Fruit fly (Drosophila melanogaster): ENCODE data around the gene Os-C.

The Os-C gene

dm6 chr3R:7978379-7979009 lies at the start of gene Os-C, which contains the start of gene CD98hc:
Os-C (plus strand) TSS chr3R:7978959.
CD98hc (minus strand) TSS chr3R:7978428.
- no peak for TF ChIP-seq CTCF (optimal IDR thresholded peaks at IDR 0.05)
- no peak for TF ChIP-seq CG8478 (optimal IDR thresholded peaks at IDR 0.05)

DNA sequence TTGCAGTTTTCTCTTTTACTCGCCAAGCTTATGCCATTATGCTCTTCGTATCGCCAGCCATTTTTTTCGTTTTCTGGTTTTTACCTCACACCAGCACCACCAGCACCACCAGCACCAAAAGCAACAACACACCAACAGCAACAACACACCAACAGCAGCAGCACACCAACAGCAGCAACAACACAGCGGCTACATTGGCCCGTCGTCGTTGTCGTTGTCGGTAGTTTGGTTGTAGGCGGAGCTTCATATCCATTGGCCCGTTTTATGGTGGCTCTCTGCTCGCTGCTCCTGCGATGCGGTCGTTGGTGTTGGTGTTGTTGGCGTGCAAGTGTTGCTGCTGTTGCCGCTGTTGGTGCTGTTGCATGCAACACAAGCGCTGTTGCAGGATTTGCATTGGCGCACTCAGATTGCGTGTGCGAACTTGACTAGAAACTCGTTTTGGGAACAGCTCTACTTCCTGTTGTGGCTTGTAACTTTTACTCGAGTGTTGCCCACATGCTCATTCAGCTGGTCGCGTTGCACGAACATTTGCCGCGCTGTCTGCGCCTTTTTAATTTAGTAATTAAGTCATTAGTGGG lies 41.9 kb upstream of the Os-C start:
- TF ChIP-seq CTCF (optimal IDR thresholded peaks at IDR 0.05), result peak in 1 of 2 experiments; percentile 14
- no peak for TF ChIP-seq CG8478 (optimal IDR thresholded peaks at IDR 0.05)

DNA sequence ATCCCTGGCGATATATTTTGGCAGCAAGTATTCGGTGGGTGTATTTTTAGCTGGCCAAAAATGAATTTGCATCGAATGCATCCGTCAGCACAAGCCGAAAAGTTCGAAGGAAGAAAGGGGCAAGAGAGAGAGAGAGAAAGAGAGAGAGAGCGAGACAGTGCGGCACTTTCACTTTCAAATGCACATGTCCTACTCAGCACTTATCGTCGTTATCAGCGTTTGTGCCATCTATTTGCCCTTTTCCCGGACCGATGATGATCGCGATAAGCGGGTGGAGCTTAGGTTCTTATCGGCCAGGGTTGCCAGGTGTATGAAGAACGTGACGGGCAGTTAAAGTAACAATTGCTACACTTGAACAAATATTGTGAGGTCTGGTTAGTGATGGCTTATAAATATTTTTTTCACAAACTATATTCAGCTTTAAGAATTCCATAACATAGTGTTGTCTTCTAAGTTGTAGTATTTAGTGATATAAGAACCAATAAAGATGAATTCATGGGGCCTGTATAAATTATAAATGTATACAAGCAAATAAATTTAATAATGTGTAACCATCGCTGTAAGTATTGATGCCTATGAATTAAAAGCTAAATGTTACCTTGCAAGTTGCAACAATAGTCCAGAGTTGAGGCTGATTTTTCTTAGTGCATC lies 33.9 kb upstream of the Os-C start:
- TF ChIP-seq CG8478 (optimal IDR thresholded peaks at IDR 0.05) (no peak), CTCF (optimal IDR thresholded peaks at IDR 0.05) (no peak)

dm6 chr3R:7947349-7947748 lies 31.4 kb upstream of the Os-C start:
- TF ChIP-seq CTCF (optimal IDR thresholded peaks at IDR 0.05), result no peak
- TF ChIP-seq CG8478 (optimal IDR thresholded peaks at IDR 0.05), result no peak

DNA sequence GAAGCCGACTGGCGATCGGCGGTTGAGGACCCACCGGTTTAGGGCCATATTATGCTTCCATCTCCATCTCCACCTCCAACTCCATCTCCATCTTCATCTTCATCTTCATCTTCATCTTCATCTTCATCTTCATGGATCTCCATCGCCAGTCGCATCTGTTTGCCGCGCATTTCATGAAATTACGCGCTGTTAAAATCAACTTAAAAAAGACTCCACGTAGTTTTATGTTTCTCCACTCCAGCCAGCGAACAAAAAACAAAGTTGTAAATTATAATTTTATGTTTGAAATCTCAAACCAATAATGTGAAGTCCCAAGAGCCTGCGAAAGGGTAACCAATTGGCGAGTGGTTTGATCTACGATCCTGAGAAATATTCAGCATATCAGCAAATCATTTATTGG lies 28.6 kb upstream of the Os-C start:
- no peak for TF ChIP-seq CTCF (optimal IDR thresholded peaks at IDR 0.05)
- TF ChIP-seq CG8478 (optimal IDR thresholded peaks at IDR 0.05), result no peak

dm6 chr3R:7953041-7953788 lies 25.5 kb upstream of the Os-C start:
- no peak for TF ChIP-seq CTCF (optimal IDR thresholded peaks at IDR 0.05)
- no peak for TF ChIP-seq CG8478 (optimal IDR thresholded peaks at IDR 0.05)

dm6 chr3R:7954477-7954876 lies 24.3 kb upstream of the Os-C start:
- no peak for TF ChIP-seq CTCF (optimal IDR thresholded peaks at IDR 0.05)
- TF ChIP-seq CG8478 (optimal IDR thresholded peaks at IDR 0.05), result no peak

- TF ChIP-seq CG8478 (optimal IDR thresholded peaks at IDR 0.05) (no peak), CTCF (optimal IDR thresholded peaks at IDR 0.05) (no peak)
Measured at dm6 chr3R:7957008-7957407, 21.8 kb upstream of the Os-C start.

DNA sequence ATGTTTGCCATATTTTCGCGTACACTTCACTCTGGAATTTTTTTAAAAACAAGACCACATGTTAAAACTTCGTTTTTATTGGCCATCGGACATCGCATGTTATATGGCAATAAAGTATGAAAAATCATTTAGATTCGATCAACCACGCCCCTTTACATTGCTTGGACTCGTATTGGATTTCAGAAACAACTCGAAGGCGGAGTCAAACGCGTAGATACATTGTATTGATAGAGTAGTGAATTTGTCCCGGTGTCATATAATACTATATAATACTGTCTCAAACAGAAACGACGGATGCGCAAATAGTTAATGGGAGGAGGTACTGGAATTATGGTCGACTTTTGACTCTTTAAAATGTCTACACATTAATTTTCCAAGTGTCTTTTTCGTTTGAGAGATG lies 17.4 kb upstream of the Os-C start:
- TF ChIP-seq CTCF (optimal IDR thresholded peaks at IDR 0.05), result no peak
- TF ChIP-seq CG8478 (optimal IDR thresholded peaks at IDR 0.05), result no peak

DNA sequence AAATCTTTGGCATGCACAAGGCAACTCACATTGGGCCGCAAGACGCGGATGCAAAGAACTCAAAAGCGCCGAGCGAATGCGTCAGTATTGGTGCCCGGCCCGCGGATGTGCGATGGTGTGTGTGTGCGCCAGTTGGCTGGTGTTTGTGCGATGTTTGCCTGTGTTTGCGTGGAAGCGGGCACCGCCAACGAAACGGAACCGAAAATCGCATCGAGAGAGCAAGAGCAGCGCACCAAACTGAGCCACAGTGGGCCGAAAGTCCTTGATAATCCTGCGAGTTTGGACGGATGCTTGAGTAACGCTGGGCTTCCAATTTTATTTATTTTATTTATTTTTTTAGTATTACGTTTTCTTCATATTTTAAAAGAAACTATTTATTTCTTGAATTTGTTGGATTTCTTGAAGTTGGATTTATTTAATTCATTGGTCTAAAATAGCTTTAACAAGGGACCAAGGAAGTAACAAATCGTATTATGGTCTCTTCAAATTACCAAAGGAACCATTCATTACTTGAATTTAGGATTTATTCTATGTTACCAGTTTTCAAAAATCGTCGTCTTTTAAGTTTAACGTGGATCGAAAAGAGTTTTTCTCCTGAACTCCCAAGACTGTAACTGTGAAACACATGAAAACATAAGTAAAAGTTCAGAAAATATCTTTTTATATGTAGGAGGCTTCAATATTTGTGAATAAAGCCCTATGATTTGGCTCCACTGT lies 15.8 kb upstream of the Os-C start:
- no peak for TF ChIP-seq CG8478 (optimal IDR thresholded peaks at IDR 0.05)
- no peak for TF ChIP-seq CTCF (optimal IDR thresholded peaks at IDR 0.05)

dm6 chr3R:7963495-7964132 lies 15.1 kb upstream of the Os-C start:
- no peak for TF ChIP-seq CG8478 (optimal IDR thresholded peaks at IDR 0.05)
- TF ChIP-seq CTCF (optimal IDR thresholded peaks at IDR 0.05), result no peak

DNA sequence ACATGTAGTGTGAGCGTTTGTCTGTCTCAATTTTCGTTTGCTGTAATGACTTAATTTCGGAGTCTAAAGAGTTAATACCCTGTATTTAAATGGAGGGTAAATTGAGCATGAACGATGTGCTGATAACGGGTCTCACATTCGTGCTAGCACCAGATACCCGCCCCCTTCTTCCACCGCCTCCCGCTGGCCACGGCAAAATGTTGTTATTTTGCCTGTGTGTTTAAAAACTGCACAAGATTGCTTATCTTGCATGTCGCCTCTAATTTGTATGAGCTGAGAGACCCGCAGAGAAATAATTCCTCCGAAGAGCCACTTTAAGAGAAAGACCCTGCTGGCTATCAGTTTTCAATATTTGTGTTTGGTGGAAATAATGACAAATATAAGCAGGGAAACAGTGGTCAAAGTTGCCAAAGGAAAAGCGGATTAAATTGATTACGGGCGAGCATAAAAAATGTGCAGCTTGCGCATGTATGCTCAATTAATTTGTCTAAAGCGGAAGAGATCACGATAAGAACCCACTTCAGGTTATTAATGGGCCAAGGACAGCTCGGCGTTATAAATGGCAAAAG lies 13.9 kb upstream of the Os-C start:
- TF ChIP-seq CG8478 (optimal IDR thresholded peaks at IDR 0.05) (no peak), CTCF (optimal IDR thresholded peaks at IDR 0.05) (no peak)

DNA sequence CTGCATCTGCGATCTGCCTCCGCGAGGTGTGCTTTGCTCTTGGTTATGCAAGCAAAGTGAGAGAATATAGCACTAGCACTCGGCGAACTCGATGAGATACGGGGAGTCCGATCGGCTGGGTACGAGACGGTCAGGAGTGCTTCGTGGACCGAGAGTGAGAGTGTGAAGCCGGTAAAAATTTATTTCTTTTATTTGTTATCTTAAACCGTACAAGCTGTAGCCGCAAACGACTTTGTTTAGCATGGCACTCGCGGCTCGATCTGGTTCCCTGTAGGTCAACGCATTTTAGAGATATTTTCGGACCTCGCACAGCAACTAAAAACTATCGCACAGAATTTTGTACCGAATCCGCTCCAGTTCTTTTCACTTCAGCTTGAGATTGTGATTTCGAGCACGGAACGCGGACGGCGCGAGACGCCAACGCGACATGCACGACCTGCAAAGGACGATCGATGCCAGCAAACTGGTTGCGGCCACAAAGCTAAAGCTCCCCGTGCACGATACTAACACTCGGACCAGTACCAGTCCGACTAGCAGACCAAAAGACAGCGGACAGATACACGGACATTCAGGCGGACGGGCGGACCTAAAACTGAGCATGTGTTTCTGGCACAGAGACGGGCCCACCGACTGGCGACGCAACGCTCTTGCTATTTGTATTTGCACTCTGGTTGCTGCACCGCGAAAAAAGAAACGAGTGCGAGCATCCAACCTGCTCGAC lies 12.1 kb upstream of the Os-C start:
- TF ChIP-seq CG8478 (optimal IDR thresholded peaks at IDR 0.05), result no peak
- TF ChIP-seq CTCF (optimal IDR thresholded peaks at IDR 0.05), result no peak

DNA sequence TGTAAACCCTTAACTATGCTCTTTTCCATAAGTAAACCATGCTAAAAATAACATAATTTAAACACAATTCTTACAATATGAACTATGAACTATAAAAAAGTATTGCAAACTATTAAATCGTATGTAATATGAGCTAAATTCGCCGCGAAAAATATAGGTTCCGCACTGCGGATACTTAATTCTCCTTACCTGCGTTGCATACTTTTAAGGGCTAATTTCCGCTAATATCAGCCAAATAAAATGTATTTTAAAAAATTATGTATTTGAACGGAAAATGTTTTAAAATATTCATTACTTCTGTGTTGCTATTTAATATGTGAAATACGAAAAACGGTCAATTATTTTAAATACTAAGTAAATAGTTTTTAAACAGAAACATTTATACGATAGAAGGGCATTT lies 11.4 kb upstream of the Os-C start, which contains the start of gene dsx:
Gene dsx (minus strand): TSS at position 62 of the 400 bp plus-strand sequence.
- TF ChIP-seq CG8478 (optimal IDR thresholded peaks at IDR 0.05) (no peak), CTCF (optimal IDR thresholded peaks at IDR 0.05) (no peak)
